Fruit fly (Drosophila melanogaster): Measurements from ENCODE around the gene SA2.

SA2 gene

DNA sequence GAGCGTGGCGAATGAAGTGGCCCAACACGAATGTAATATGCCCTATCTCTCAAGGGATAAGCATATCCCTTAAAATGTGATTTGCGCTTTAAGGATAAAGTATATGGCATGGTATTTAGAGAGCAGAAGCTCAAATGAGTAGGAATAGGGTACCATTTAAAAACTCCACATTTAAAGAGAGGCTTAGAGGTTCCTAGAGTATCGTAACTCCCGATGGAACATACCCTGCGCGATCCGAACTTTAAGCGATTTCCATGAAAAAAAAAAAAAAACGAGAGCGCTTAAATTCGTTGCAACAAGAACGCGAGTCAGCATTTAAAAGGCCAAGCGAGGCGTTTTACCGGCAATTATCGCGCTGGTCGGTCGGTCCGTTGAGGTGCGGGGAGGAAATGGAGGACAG is 19.6 kb upstream of the SA2 start:
- TF ChIP-seq h (optimal IDR thresholded peaks at IDR 0.05): no peak
- TF ChIP-seq psq (optimal IDR thresholded peaks at IDR 0.05): no peak
- TF ChIP-seq Sin3A (optimal IDR thresholded peaks at IDR 0.05): no peak
- TF ChIP-seq Myc (optimal IDR thresholded peaks at IDR 0.05): no peak
- no peak for TF ChIP-seq insv (optimal IDR thresholded peaks at IDR 0.05)
- TF ChIP-seq ttk (optimal IDR thresholded peaks at IDR 0.05): no peak

DNA sequence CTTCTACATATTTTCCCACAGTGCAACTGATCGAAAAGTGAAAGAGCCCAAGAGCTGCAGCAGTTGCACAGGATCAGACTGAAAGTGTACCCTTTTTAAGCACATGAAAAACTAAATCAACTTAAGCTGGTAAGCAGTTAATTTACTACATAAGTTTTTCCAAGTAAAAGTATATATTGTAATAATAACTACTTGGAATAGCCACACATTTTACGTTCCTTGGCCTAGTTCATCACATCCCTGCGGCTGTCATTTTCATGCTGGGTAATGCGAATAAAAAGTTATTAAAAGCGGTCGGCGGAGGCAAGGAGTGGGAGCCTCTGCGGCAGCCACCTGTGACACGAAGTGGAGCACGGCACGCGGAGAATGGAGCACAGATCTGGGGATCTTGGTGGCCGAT is 13.3 kb upstream of the SA2 start:
- TF ChIP-seq Myc (optimal IDR thresholded peaks at IDR 0.05) (no peak), Sin3A (optimal IDR thresholded peaks at IDR 0.05) (no peak), insv (optimal IDR thresholded peaks at IDR 0.05) (no peak), ttk (optimal IDR thresholded peaks at IDR 0.05) (no peak), psq (optimal IDR thresholded peaks at IDR 0.05) (no peak)

DNA sequence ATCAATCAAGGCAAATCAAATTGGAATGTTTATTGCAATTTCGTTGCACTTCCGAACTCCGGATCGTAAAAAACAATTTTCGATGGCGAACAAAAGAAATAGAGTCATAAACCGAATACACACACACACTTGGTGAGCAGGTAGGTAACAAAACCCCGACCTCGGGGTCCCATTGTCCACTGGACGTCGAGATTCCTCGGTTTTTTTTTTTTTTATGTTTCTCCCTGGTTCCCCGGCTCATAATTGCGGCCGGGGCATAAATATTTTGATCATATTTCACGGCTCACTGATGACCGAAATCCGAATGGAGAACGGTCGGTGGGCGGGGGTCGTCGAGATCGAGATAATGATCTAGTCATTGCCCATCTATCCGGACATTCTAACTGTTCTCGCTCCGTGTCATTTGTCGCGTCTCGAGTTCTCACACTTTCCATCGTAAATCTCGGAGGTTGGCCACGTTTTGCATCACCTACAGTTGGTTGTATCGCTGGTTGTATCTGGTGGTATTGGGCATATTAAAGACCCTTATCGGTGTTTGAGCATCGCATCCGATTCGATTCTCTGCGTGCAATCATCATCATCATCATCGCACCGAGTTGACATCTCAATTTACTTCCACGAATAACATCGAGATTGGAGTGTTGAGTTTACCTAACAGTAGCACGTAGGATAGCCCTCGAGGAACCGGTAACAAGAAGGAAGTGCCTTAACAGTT is 10.3 kb upstream of the SA2 start:
- TF ChIP-seq ttk (optimal IDR thresholded peaks at IDR 0.05) (no peak), h (optimal IDR thresholded peaks at IDR 0.05) (no peak), insv (optimal IDR thresholded peaks at IDR 0.05) (no peak), Myc (optimal IDR thresholded peaks at IDR 0.05) (no peak), psq (optimal IDR thresholded peaks at IDR 0.05) (no peak)

DNA sequence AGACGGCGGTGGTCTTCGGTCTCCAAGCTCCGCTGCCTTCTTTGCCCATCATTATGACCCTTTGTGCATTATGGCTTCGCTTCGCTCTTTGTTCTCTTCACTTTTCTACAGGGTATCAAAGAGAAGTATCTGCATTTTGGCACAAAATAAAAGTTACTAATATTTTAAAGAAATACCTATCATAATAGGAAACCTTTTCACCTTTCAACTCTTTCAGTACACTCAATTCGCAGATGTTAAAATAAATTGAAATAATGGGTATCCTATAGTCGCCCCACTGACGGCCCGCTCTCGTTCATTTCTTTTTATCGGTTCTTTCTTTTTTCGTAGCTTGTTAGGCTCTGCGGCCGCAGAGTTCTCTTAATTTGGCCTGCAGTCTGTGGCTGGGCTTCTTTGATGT is 5.2 kb upstream of the SA2 start:
- TF ChIP-seq Myc (optimal IDR thresholded peaks at IDR 0.05): no peak
- no peak for TF ChIP-seq h (optimal IDR thresholded peaks at IDR 0.05)
- TF ChIP-seq Sin3A (optimal IDR thresholded peaks at IDR 0.05): no peak
- no peak for TF ChIP-seq psq (optimal IDR thresholded peaks at IDR 0.05)
- no peak for TF ChIP-seq insv (optimal IDR thresholded peaks at IDR 0.05)
- TF ChIP-seq ttk (optimal IDR thresholded peaks at IDR 0.05): no peak

DNA sequence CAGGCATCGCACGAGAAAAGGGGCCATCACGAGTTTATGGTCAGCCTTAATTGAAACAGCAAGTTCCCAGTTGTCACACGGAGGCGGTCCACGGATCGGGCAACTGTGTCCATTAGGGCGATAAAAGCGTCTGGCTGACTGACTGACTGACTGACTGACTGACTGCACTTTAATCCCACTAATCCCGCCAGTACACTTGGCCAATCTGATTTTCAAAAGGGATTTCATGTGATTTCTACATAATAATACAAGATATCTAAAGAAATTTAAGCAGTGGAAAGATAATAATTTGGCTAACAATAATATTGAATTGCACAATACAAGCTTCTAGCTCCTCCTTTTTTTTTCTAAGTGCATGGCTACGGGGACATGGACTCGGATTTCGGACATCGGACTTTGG is 4.6 kb upstream of the SA2 start:
- TF ChIP-seq Myc (optimal IDR thresholded peaks at IDR 0.05): no peak
- TF ChIP-seq psq (optimal IDR thresholded peaks at IDR 0.05): no peak
- no peak for TF ChIP-seq Sin3A (optimal IDR thresholded peaks at IDR 0.05)
- no peak for TF ChIP-seq ttk (optimal IDR thresholded peaks at IDR 0.05)
- no peak for TF ChIP-seq h (optimal IDR thresholded peaks at IDR 0.05)
- TF ChIP-seq insv (optimal IDR thresholded peaks at IDR 0.05): no peak

DNA sequence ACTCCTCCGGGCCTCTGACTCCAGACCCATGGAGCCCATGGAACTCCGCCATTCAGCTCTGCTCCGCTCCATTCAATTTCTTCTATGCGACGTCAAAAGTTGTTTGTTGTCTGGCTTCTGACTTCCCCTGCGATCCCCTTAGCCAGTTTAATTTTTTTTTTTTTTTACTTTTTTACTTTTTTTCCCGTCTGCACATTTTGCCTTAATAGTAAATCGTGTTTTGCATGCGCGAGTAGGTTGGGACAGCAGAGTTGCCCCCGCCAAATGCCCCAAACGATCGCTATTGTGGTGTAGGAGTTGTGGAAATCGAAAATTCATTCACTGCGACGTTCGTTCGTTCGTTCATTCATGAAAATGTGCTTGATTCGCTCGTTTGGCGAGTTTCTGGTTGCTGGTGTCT is 3.3 kb upstream of the SA2 start:
- TF ChIP-seq Sin3A (optimal IDR thresholded peaks at IDR 0.05) (no peak), Myc (optimal IDR thresholded peaks at IDR 0.05) (no peak), psq (optimal IDR thresholded peaks at IDR 0.05) (no peak), h (optimal IDR thresholded peaks at IDR 0.05) (no peak), insv (optimal IDR thresholded peaks at IDR 0.05) (no peak), ttk (optimal IDR thresholded peaks at IDR 0.05) (no peak)

DNA sequence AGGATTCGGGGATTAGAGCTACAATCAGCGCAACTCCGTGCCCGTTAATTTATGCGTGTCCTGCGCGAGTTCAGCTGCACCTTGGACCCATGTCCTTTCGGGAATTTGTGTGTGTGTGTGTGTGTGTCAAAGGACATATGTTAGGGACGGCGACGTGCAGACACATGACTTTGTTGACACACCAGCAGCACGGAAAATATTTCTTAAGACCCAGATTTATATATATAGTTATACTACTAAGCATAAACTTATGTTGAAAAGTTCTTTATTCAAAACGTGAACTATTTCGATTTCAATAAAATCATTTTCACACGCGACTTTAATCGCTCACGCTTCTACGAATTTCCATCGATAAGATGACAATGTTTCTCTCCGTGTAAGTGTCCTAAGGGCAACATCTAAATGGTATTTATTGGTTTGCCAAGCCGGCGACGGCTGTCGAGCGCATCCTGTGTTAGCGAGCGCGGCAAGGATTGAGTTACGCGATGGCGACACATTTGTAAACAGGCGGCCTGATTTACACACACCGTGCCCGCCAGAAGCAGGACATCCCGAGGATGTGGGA is 6.1 kb downstream of the SA2 start:
- TF ChIP-seq ttk (optimal IDR thresholded peaks at IDR 0.05) (no peak), h (optimal IDR thresholded peaks at IDR 0.05) (no peak), insv (optimal IDR thresholded peaks at IDR 0.05) (no peak), psq (optimal IDR thresholded peaks at IDR 0.05) (no peak), Myc (optimal IDR thresholded peaks at IDR 0.05) (no peak), Sin3A (optimal IDR thresholded peaks at IDR 0.05) (no peak)

DNA sequence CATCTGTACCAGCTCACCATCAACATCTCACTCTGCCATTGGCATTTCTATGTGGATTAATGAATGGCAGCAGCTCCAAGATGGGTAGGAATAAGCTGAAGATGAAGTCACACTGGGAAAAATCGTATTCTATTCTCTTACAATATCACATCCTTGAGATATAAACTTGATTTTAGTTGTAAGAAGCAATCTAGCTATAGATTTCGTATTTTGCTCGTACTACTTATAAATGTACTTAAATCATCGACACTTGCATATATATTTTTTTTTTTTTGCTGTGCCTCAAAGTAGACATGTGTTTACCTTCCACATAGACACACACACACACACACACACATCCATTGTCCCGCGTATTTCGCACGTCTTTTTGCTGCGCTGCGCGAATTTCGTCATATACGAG is 13.2 kb downstream of the SA2 start:
- TF ChIP-seq Sin3A (optimal IDR thresholded peaks at IDR 0.05) (no peak), Myc (optimal IDR thresholded peaks at IDR 0.05) (no peak), insv (optimal IDR thresholded peaks at IDR 0.05) (no peak), psq (optimal IDR thresholded peaks at IDR 0.05) (no peak), h (optimal IDR thresholded peaks at IDR 0.05) (no peak), ttk (optimal IDR thresholded peaks at IDR 0.05) (no peak)

DNA sequence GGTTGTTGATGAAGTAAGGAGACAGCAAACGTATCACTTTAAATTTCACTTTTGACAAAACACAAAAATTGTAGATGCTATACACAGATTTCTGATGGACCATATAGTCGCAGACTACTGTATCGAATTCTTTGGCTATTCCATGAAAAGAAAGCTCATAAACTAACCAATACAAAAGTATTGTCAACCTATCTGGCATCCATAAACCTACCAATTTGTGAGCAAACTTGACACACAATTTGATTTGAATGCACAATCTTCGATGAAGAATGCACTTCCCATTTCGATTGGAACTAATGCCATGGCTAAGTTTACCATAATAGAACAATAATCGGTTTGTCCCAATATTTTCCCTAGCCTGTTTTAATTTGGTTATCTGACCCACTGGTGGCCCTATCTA is 14.3 kb downstream of the SA2 start, which contains the start of gene CG9173:
Gene CG9173 (minus strand): TSS at position 101 of the 400 bp plus-strand sequence.
- TF ChIP-seq psq (optimal IDR thresholded peaks at IDR 0.05): no peak
- TF ChIP-seq Sin3A (optimal IDR thresholded peaks at IDR 0.05): no peak
- TF ChIP-seq insv (optimal IDR thresholded peaks at IDR 0.05): no peak
- TF ChIP-seq Myc (optimal IDR thresholded peaks at IDR 0.05): no peak
- TF ChIP-seq h (optimal IDR thresholded peaks at IDR 0.05): no peak
- TF ChIP-seq ttk (optimal IDR thresholded peaks at IDR 0.05): no peak

DNA sequence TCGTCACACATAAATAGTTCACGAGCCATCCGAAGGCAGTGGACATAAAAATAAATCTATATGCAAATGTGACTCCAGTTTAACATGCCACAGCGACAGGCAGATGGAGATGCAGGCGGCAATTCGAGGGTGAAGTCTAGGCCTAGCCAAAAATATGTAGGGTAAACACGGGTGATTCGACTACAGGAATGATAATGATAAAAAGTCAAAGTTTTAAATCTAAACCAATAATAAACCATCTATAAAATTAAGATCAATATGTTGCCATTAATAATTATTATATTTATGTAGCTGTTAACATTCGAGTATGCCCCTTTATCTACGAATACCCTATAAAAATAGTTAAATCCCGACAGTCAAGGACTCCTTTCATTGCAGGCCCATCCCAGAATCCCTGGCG is 16.7 kb downstream of the SA2 start:
- TF ChIP-seq ttk (optimal IDR thresholded peaks at IDR 0.05) (no peak), insv (optimal IDR thresholded peaks at IDR 0.05) (no peak), psq (optimal IDR thresholded peaks at IDR 0.05) (no peak), Myc (optimal IDR thresholded peaks at IDR 0.05) (no peak), h (optimal IDR thresholded peaks at IDR 0.05) (no peak), Sin3A (optimal IDR thresholded peaks at IDR 0.05) (no peak)

DNA sequence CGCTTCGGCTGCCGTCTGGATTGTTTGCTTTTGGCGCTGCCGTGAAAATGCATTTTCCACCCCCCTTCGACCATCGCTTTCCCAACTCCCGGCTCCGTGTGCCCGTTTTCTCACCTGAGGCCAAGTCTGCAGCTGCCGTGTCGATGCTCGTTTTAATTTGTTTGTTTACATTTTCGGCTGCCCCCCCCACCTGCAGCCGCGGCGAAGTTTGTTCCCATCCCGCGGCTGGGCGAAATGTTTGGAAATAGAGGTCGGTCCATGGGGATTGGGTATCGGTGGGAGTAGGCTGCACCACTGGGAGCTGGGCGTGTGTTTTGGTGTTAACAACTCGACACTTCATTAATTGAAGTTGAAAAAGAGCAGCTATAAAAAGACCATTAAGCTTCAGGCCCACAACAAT is 17.7 kb downstream of the SA2 start:
- TF ChIP-seq ttk (optimal IDR thresholded peaks at IDR 0.05): no peak
- no peak for TF ChIP-seq Myc (optimal IDR thresholded peaks at IDR 0.05)
- no peak for TF ChIP-seq psq (optimal IDR thresholded peaks at IDR 0.05)
- no peak for TF ChIP-seq h (optimal IDR thresholded peaks at IDR 0.05)
- TF ChIP-seq insv (optimal IDR thresholded peaks at IDR 0.05): no peak
- TF ChIP-seq Sin3A (optimal IDR thresholded peaks at IDR 0.05): no peak

DNA sequence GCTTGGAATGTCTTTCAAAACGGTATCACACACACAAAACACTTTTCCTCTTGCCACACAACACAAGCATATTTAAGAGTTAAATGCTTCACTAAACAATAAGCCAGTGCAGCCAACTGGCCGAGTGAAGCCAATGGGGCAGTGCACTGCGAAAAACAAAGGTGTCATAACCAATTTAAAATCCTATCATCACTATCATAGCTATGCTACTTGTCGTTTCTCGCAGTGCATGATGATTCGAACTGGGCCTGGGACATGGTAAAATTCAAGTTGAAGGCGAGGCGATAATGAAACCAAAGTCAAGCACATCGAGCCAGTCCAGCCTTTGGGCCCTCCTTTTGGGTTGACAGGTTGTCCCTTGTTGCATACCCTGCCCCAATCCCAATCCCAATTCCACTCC is 18.9 kb downstream of the SA2 start:
- TF ChIP-seq psq (optimal IDR thresholded peaks at IDR 0.05) (no peak), h (optimal IDR thresholded peaks at IDR 0.05) (no peak), Sin3A (optimal IDR thresholded peaks at IDR 0.05) (no peak), Myc (optimal IDR thresholded peaks at IDR 0.05) (no peak), insv (optimal IDR thresholded peaks at IDR 0.05) (no peak), ttk (optimal IDR thresholded peaks at IDR 0.05) (no peak)

DNA sequence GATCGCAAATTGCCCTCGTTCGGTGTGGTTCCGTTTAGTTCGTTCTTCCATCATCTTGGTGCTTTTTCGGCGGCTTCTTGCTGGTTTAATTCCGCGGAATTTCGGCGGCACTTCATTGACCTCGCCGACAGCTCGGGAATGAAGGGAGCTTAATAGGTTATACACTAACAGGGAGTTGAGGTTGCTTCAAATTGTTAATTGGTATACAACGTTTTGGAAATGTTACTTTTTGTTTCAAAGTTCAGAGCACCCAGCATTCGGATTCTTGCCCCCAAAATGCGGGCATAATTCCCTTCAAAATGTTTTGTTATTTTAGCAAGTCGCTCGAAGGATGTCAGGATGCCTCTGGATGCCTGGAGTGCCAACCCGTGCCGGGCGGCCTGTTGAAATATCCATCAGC is 19.8 kb downstream of the SA2 start:
- no peak for TF ChIP-seq psq (optimal IDR thresholded peaks at IDR 0.05)
- no peak for TF ChIP-seq Myc (optimal IDR thresholded peaks at IDR 0.05)
- TF ChIP-seq ttk (optimal IDR thresholded peaks at IDR 0.05): no peak
- TF ChIP-seq Sin3A (optimal IDR thresholded peaks at IDR 0.05): no peak
- no peak for TF ChIP-seq insv (optimal IDR thresholded peaks at IDR 0.05)
- no peak for TF ChIP-seq h (optimal IDR thresholded peaks at IDR 0.05)
